Worm (Caenorhabditis elegans) whole organism, late embryonic: ENCODE measurements around the gene W07G4.5.

ENCODE experiments used
- ceh-18 ChIP-seq: sonication (generic microtip); optimal IDR thresholded peaks from 2 replicates; lab custom pipeline; 2016; ENCODE audit warnings: missing genetic modification characterization, missing compliant biosample characterization
- ceh-2 ChIP-seq: sonication (generic microtip); optimal IDR thresholded peaks from 2 replicates; lab custom pipeline; 2016; ENCODE audit warnings: missing genotype, missing genetic modification characterization, missing compliant biosample characterization
- ceh-6 ChIP-seq: fragments of 200-800 bp; sonication (Bioruptor generic); optimal IDR thresholded peaks from 2 replicates; lab custom pipeline; 2018; ENCODE audit warnings: mild to moderate bottlenecking, missing genetic modification characterization, missing compliant biosample characterization
- ceh-9 ChIP-seq: sonication (generic microtip); optimal IDR thresholded peaks from 2 replicates; lab custom pipeline; 2016; ENCODE audit warnings: mild to moderate bottlenecking, missing genetic modification characterization, inconsistent platforms, missing compliant biosample characterization
- dmd-4 ChIP-seq: sonication (generic microtip); optimal IDR thresholded peaks from 2 replicates; lab custom pipeline; 2016; ENCODE audit warnings: borderline replicate concordance, missing genetic modification characterization, missing compliant biosample characterization
- fax-1 ChIP-seq: sonication (generic microtip); optimal IDR thresholded peaks from 2 replicates; lab custom pipeline; 2016; ENCODE audit warnings: missing genotype, missing genetic modification characterization, missing compliant biosample characterization
- nfya-1 ChIP-seq: sonication (generic microtip); optimal IDR thresholded peaks from 2 replicates; lab custom pipeline; 2017; ENCODE audit warnings: missing genetic modification characterization, mild to moderate bottlenecking, missing compliant biosample characterization, antibody characterized with exemption, moderate library complexity
- npax-4 ChIP-seq: sonication (generic microtip); optimal IDR thresholded peaks from 2 replicates; lab custom pipeline; 2016; ENCODE audit warnings: missing genetic modification characterization, missing compliant biosample characterization
- pag-3 ChIP-seq: sonication (generic microtip); optimal IDR thresholded peaks from 2 replicates; lab custom pipeline; 2016; ENCODE audit warnings: missing compliant biosample characterization, missing genetic modification characterization, borderline replicate concordance
- pat-9 ChIP-seq: fragments of 200-800 bp; sonication (Bioruptor generic); optimal IDR thresholded peaks from 2 replicates; lab custom pipeline; 2018; ENCODE audit warnings: mild to moderate bottlenecking, missing genetic modification characterization, moderate library complexity, missing compliant biosample characterization
- pha-4 ChIP-seq: fragments of 150-350 bp; optimal IDR thresholded peaks from 2 replicates; lab custom pipeline; 2018; ENCODE audit warnings: missing biosample characterization, missing genetic modification reagents, missing genetic modification characterization
- sox-4 ChIP-seq: sonication (generic microtip); optimal IDR thresholded peaks from 2 replicates; lab custom pipeline; 2017; ENCODE audit warnings: mild to moderate bottlenecking, missing genetic modification characterization, inconsistent platforms, missing compliant biosample characterization
- ztf-16 ChIP-seq: sonication (generic microtip); optimal IDR thresholded peaks from 2 replicates; lab custom pipeline; 2017; ENCODE audit warnings: missing genetic modification characterization, missing compliant biosample characterization

DNA sequence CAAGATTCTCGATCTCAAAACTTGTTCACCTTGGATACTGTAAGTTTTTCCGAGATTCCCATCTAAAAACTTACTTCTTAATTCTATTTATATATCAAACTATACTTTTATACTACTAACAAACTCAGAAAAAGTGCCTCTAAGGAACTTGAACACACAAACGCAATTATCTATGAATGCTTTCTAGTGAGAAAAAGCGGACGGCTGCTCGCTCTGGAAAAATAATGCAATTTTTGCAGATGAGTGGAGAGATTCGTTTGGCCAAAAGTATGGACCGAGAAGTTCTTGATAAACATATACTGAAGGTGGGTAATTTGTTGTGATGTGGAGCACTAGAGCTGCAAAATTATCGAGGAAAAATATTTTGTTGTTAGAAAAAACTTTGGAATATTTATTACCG, 27.8 kb upstream of the W07G4.5 start:
- TF ChIP-seq pat-9 (no peak), nfya-1 (tag; lab: Kevin White, UChicago) (no peak), ceh-9 (tag; lab: Kevin White, UChicago) (no peak), pag-3 (tag; lab: Kevin White, UChicago) (no peak), fax-1 (tag; lab: Kevin White, UChicago) (no peak), ceh-6 (GFP tag; lab: Kevin White, UChicago) (no peak), npax-4 (no peak), ztf-16 (tag; lab: Kevin White, UChicago) (no peak), sox-4 (tag; lab: Kevin White, UChicago) (no peak), ceh-2 (tag; lab: Kevin White, UChicago) (no peak), ceh-18 (tag; lab: Kevin White, UChicago) (no peak), pha-4 (no peak), dmd-4 (no peak)
